Worm (Caenorhabditis elegans): ENCODE measurements around the gene fem-3.

ce11 chrIV:9146111-9146510, 41.3 kb downstream of the fem-3 start, which contains the start of gene daf-10:
- TF ChIP-seq unc-39 (tag; optimal IDR thresholded peaks at IDR 0.05) (no peak), lin-39 (tag; optimal IDR thresholded peaks at IDR 0.05) (no peak)

Data from whole organism, L3 larva.